Worm (Caenorhabditis elegans) whole organism, young adult: ENCODE results near the gene snx-13.

Experiments
- B0035.1 ChIP-seq: sonication (generic microtip); optimal IDR thresholded peaks from 2 replicates; lab custom pipeline; 2016; ENCODE audit warnings: missing genetic modification characterization, mild to moderate bottlenecking, missing compliant biosample characterization, missing genotype, missing genetic modification reagents
- C17E4.6 ChIP-seq: fragments of 200-800 bp; sonication (Bioruptor generic); IDR thresholded peaks from 2 replicates; pipeline ENCODE4 v1.3.6; 2022; ENCODE audit warnings: missing genetic modification reagents, missing genetic modification characterization, missing compliant biosample characterization
- F49E8.2 ChIP-seq: sonication (generic microtip); optimal IDR thresholded peaks from 3 replicates; lab custom pipeline; 2017; ENCODE audit warnings: missing genetic modification characterization, mild to moderate bottlenecking, missing compliant biosample characterization, antibody characterized with exemption, moderate library complexity; ENCODE audit not compliant: insufficient read depth
- F57A8.1 ChIP-seq: fragments of 200-800 bp; sonication (Bioruptor generic); optimal IDR thresholded peaks from 2 replicates; lab custom pipeline; 2018; ENCODE audit warnings: mild to moderate bottlenecking, missing genetic modification characterization, moderate library complexity, missing compliant biosample characterization
- F57C9.4 ChIP-seq: sonication (generic microtip); optimal IDR thresholded peaks from 2 replicates; lab custom pipeline; 2017; ENCODE audit warnings: mild to moderate bottlenecking, missing genetic modification characterization, missing compliant biosample characterization
- K12H6.12 ChIP-seq: fragments of 200-800 bp; sonication (Bioruptor generic); optimal IDR thresholded peaks from 2 replicates; lab custom pipeline; 2018; ENCODE audit warnings: mild to moderate bottlenecking, missing genetic modification characterization, missing compliant biosample characterization
- Y53F4B.3 ChIP-seq: fragments of 200-800 bp; sonication (Bioruptor generic); IDR thresholded peaks from 2 replicates; pipeline ENCODE4 v1.3.6; 2022; ENCODE audit warnings: missing genetic modification reagents, missing genetic modification characterization, missing compliant biosample characterization
- Y56A3A.18 ChIP-seq: fragments of 200-800 bp; sonication (Bioruptor generic); IDR thresholded peaks from 2 replicates; pipeline ENCODE4 v1.3.6; 2022; ENCODE audit warnings: missing genetic modification reagents, missing genetic modification characterization, missing compliant biosample characterization
- Y95B8A.8 ChIP-seq: fragments of 200-800 bp; sonication (Bioruptor generic); IDR thresholded peaks from 2 replicates; pipeline ENCODE4 v1.3.6; 2022; ENCODE audit warnings: missing genetic modification reagents, missing genetic modification characterization, missing compliant biosample characterization
- aptf-3 ChIP-seq: fragments of 200-800 bp; sonication (Bioruptor generic); IDR thresholded peaks from 2 replicates; pipeline ENCODE4 v1.3.6; 2022; ENCODE audit warnings: missing genetic modification characterization, missing compliant biosample characterization
- attf-6 ChIP-seq: fragments of 200-800 bp; sonication (Bioruptor generic); IDR thresholded peaks from 2 replicates; pipeline ENCODE4 v1.3.6; 2022; ENCODE audit warnings: missing genetic modification reagents, missing genetic modification characterization, missing compliant biosample characterization
- cebp-1 ChIP-seq, 2 experiments: fragments of 200-800 bp in 1 of 2; sonication (Bioruptor generic) in 1 of 2; sonication (generic microtip) in 1 of 2; IDR thresholded peaks in 1 of 2; optimal IDR thresholded peaks in 1 of 2; 2 replicates each; pipeline versions ENCODE4 v1.3.6 to Lab custom; 2017 to 2022; ENCODE audit warnings: missing compliant biosample characterization in 2 of 2, missing genetic modification characterization in 2 of 2, mild to moderate bottlenecking in 1 of 2, missing genetic modification reagents in 1 of 2, moderate library complexity in 1 of 2
- cebp-2 ChIP-seq: fragments of 200-800 bp; sonication (Bioruptor generic); IDR thresholded peaks from 2 replicates; pipeline ENCODE4 v1.3.6; 2022; ENCODE audit warnings: missing genetic modification characterization, missing compliant biosample characterization
- ceh-27 ChIP-seq: fragments of 200-800 bp; sonication (Bioruptor generic); optimal IDR thresholded peaks from 2 replicates; lab custom pipeline; 2018; ENCODE audit warnings: mild to moderate bottlenecking, missing genetic modification characterization, moderate library complexity, missing compliant biosample characterization
- die-1 ChIP-seq: sonication (generic microtip); optimal IDR thresholded peaks from 2 replicates; lab custom pipeline; 2016; ENCODE audit warnings: missing genotype, mild to moderate bottlenecking, missing genetic modification characterization, missing compliant biosample characterization
- egrh-3 ChIP-seq: fragments of 200-800 bp; sonication (Bioruptor generic); IDR thresholded peaks from 2 replicates; pipeline ENCODE4 v1.3.6; 2022; ENCODE audit warnings: missing genetic modification reagents, missing genetic modification characterization, missing compliant biosample characterization
- ekl-4 ChIP-seq: fragments of 200-800 bp; sonication (Bioruptor generic); IDR thresholded peaks from 2 replicates; pipeline ENCODE4 v1.3.6; 2022; ENCODE audit warnings: missing genetic modification reagents, missing genetic modification characterization, missing compliant biosample characterization
- fkh-3 ChIP-seq: sonication (generic microtip); optimal IDR thresholded peaks from 2 replicates; lab custom pipeline; 2016; ENCODE audit warnings: mild to moderate bottlenecking, missing genetic modification characterization, missing compliant biosample characterization
- hrde-1 ChIP-seq: sonication (generic microtip); optimal IDR thresholded peaks from 2 replicates; lab custom pipeline; 2016; ENCODE audit warnings: missing genetic modification characterization, mild to moderate bottlenecking, missing compliant biosample characterization, moderate library complexity, missing genotype, missing genetic modification reagents, borderline replicate concordance
- madf-6 ChIP-seq: fragments of 200-800 bp; sonication (Bioruptor generic); IDR thresholded peaks from 2 replicates; pipeline ENCODE4 v1.3.6; 2022; ENCODE audit warnings: missing genetic modification reagents, missing genetic modification characterization, missing compliant biosample characterization
- mcd-1 ChIP-seq: fragments of 200-800 bp; sonication (Bioruptor generic); IDR thresholded peaks from 2 replicates; pipeline ENCODE4 v1.3.6; 2022; ENCODE audit warnings: missing genetic modification reagents, missing genetic modification characterization, missing compliant biosample characterization
- mel-28 ChIP-seq: sonication (generic microtip); optimal IDR thresholded peaks from 2 replicates; lab custom pipeline; 2016; ENCODE audit warnings: borderline replicate concordance, mild to moderate bottlenecking, missing genetic modification characterization, missing compliant biosample characterization
- nfyb-1 ChIP-seq: fragments of 200-800 bp; sonication (Bioruptor generic); IDR thresholded peaks from 2 replicates; pipeline ENCODE4 v1.3.6; 2022; ENCODE audit warnings: missing genetic modification reagents, missing genetic modification characterization, missing compliant biosample characterization
- snpc-4 ChIP-seq, 5 experiments: fragments of 150-350 bp in 1 of 5; sonication (generic microtip) in 4 of 5; optimal IDR thresholded peaks; 2 replicates each; lab custom pipeline; 2014 to 2018; ENCODE audit warnings: missing genetic modification characterization in 5 of 5, missing biosample characterization in 3 of 5, antibody characterized with exemption in 2 of 5, mild to moderate bottlenecking in 2 of 5, missing compliant biosample characterization in 2 of 5, missing genotype in 2 of 5, moderate library complexity in 2 of 5, missing genetic modification reagents in 1 of 5
- unc-130 ChIP-seq: sonication (generic microtip); optimal IDR thresholded peaks from 2 replicates; lab custom pipeline; 2016; ENCODE audit warnings: missing genetic modification reagents, missing genetic modification characterization, missing compliant biosample characterization
- zfh-2 ChIP-seq: fragments of 200-800 bp; sonication (Bioruptor generic); conservative IDR thresholded peaks from 2 replicates; pipeline ENCODE4 v1.3.6; 2022; ENCODE audit warnings: missing genetic modification reagents, missing genetic modification characterization, missing compliant biosample characterization
- ztf-18 ChIP-seq: sonication (generic microtip); optimal IDR thresholded peaks from 2 replicates; lab custom pipeline; 2016; ENCODE audit warnings: missing genotype, mild to moderate bottlenecking, missing genetic modification characterization, missing compliant biosample characterization

Gene snx-13

DNA sequence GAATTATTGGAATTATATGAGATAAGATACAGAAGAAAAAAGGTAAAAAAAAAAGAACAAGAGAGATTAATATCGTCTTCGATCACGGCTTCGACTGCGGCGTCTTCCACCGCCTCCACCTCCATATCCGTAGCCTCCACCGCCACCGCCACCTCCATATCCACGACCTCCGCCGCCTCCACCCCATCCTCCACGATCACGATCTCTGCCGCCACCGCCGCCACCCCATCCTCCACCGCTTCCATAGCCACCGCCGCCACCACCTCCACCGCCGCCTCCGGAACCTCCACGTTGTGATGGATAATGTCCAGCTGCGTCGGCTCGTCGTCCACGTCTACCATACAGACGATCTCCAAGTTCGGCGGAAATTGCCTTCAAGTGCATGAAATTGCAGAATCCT lies 29.6 kb upstream of the snx-13 start:
- 0 out of 2 replicates have a peak, but pooled peaks have one; percentile 20 for TF ChIP-seq aptf-3
- no peak for TF ChIP-seq unc-130 (GFP tag; lab: Kevin White, UChicago)
- TF ChIP-seq zfh-2 = peak; percentile 68; the same call in 1 of the 2 replicates
- peak; percentile 94 for TF ChIP-seq egrh-3 (GFP tag; lab: Robert Waterston, UW)
- TF ChIP-seq fkh-3 = no peak

DNA sequence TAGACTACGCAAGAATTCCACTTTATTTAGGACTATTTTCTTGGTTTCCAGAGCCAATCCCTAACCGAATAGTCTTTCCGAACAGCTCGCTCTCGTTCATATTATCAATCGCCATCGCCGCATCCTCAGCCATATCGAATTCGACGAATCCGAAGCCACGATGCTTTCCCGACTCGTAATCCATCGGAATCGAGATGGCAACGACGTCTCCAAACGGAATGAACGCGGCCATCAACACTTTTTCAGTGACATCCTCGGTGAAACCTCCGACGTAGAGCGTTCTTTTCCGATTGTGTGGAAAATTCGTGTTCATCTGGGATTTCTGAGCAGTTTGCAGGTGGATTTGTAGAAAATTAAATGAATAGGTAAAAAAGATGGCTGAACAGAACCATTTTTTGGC lies 29.1 kb upstream of the snx-13 start, which contains the start of gene cyn-13:
TSS of gene cyn-13 (minus strand) at position 313 of the 400 bp plus-strand sequence.
- no peak for TF ChIP-seq cebp-1 (GFP tag; IDR thresholded peaks at IDR 0.05; lab: Robert Waterston, UW)
- peak; percentile 16 for TF ChIP-seq cebp-1 (tag; optimal IDR thresholded peaks at IDR 0.05; lab: Kevin White, UChicago)
- TF ChIP-seq Y56A3A.18 (GFP tag; lab: Robert Waterston, UW) = 0 out of 2 replicates have a peak, but pooled peaks have one; percentile 16
- peak; percentile 25; the same call in 1 of the 2 replicates for TF ChIP-seq madf-6 (GFP tag; lab: Robert Waterston, UW)
- TF ChIP-seq ekl-4 (GFP tag; lab: Robert Waterston, UW) = peak; percentile 48; the same call in 1 of the 2 replicates
- no peak for TF ChIP-seq ceh-27 (GFP tag; lab: Kevin White, UChicago)
- peak; percentile 4 for TF ChIP-seq fkh-3
- peak; percentile 60 for TF ChIP-seq attf-6 (GFP tag; lab: Robert Waterston, UW)
- no peak for TF ChIP-seq snpc-4 (GFP tag; optimal IDR thresholded peaks at IDR 0.05; lab: Kevin White, UChicago)
- peak in 1 of 4 experiments; percentile 71 for TF ChIP-seq snpc-4 (tag; optimal IDR thresholded peaks at IDR 0.05; lab: Kevin White, UChicago)
- TF ChIP-seq hrde-1 (tag; lab: Kevin White, UChicago) = peak; percentile 54
- TF ChIP-seq mcd-1 (GFP tag; lab: Robert Waterston, UW) = 0 out of 2 replicates have a peak, but pooled peaks have one; percentile 20
- no peak for TF ChIP-seq Y53F4B.3 (GFP tag; lab: Robert Waterston, UW)
- TF ChIP-seq F57C9.4 (tag; lab: Kevin White, UChicago) = no peak
- peak; percentile 41 for TF ChIP-seq F49E8.2

DNA sequence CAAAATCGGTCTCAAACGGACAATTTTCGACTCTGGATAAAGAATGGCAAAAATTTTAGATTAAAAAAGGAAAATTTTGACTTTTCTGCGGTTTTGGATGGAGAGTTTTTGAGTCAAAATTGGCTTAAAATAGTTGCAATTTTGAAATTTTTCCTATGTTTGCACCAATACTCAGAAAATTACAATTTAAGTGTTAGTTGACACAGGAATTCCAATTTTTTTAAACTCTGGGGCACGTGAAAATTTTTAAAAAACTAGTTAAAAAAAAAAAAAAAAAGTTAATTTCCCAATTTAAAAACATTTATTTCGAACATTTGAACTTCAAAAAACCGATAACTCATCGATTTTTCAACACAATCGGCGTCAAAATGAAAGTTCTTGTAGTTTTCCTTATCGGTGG lies 24.6 kb upstream of the snx-13 start, which contains the start of gene Y116A8C.33:
TSS of gene Y116A8C.33 (plus strand) at position 301 of the 400 bp plus-strand sequence.
- TF ChIP-seq cebp-1 (GFP tag; IDR thresholded peaks at IDR 0.05; lab: Robert Waterston, UW) (no peak), cebp-1 (tag; optimal IDR thresholded peaks at IDR 0.05; lab: Kevin White, UChicago) (peak; percentile 13), ekl-4 (GFP tag; lab: Robert Waterston, UW) (no peak), F57A8.1 (no peak), Y95B8A.8 (GFP tag; lab: Robert Waterston, UW) (no peak)
- TF ChIP-seq, all 124 proteins: peak for 1

DNA sequence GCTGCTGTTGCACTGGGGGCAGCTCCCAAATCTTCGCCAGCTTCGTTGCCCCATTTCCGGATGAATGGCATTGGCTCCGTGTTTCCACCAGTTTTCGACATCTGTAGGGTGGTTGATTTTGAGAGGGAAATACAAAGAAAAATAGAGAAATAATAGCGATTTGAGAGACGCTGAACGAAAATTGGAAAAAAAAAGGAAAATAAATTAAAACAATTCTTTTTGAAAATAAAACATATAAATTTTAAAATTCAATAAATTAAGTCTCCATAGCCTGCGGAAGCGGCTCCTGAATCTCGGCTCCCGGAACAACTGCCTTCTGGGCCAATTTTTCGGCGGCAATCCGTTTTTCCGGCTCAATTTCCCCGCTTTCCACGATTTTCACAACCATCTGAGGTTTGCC lies 23.6 kb upstream of the snx-13 start, which contains the start of gene sfa-1:
TSS of gene sfa-1 (minus strand) at position 101 of the 400 bp plus-strand sequence.
- TF ChIP-seq ztf-18 (tag; lab: Kevin White, UChicago) (peak; percentile 18), die-1 (tag; lab: Kevin White, UChicago) (no peak)

DNA sequence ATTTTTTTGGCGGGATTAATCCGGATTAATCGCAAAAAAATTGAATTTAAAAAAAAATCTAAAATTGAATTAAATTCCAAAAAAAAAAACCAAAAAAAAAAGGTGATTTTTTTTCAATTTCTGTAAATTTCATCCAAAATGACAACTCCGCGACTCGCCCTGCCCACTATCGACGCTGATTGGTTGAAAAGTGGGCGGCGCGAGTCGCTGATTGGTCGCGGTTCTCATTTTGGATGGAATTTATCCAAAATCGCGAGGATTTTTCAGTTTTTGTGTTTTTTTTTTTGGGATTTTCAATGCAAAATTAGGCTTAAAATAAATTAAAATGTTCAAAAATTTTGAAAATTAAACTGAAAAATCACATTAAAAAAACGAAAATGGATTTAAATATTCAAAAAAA lies 22.2 kb upstream of the snx-13 start:
- no peak for TF ChIP-seq B0035.1 (tag; lab: Kevin White, UChicago)
- 0 out of 2 replicates have a peak, but pooled peaks have one; percentile 26 for TF ChIP-seq nfyb-1 (GFP tag; lab: Robert Waterston, UW)

DNA sequence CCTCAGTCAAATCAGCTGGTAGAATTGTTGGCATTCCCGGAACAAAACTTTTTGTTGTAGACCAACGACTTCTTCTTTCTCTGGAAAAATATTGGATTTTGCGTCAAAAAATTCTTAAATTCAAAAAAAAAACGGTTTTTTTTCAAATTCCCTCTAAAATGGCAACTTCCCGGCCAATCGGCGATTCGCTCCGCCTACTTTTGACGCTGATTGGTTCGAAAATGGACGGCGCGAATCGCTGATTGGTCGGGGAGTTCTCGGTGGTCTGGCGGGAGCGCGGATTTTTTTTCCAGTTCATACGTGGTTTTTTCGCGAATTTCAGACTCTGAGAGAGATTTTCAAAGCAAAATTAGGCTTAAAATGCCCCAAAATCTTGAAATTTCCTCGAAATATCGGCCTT lies 21.6 kb upstream of the snx-13 start:
- TF ChIP-seq mel-28 (tag; lab: Kevin White, UChicago) (no peak), nfyb-1 (GFP tag; lab: Robert Waterston, UW) (peak; percentile 63; the same call in 1 of the 2 replicates), C17E4.6 (GFP tag; lab: Robert Waterston, UW) (no peak), K12H6.12 (tag; lab: Kevin White, UChicago) (no peak), cebp-2 (GFP tag; lab: Robert Waterston, UW) (no peak)
